Fruit fly (Drosophila melanogaster) whole organism, larva: Measurements from ENCODE around the gene btd.

ENCODE experiments used
- noc ChIP-seq: fragments of 200-800 bp; sonication (Bioruptor generic); optimal IDR thresholded peaks from 3 replicates; lab custom pipeline; 2019; ENCODE audit warnings: missing biosample characterization, mild to moderate bottlenecking, missing genetic modification characterization, moderate library complexity

Gene btd

dm6 chrX:9663666-9664065, 30.3 kb upstream of the btd start:
- TF ChIP-seq noc (tag; lab: Kevin White, UChicago): no peak

dm6 chrX:9664426-9664825, 29.6 kb upstream of the btd start:
- peak; percentile 83 for TF ChIP-seq noc (tag; lab: Kevin White, UChicago)

dm6 chrX:9666465-9666864, 27.5 kb upstream of the btd start:
- no peak for TF ChIP-seq noc (tag; lab: Kevin White, UChicago)

- no peak for TF ChIP-seq noc (tag; lab: Kevin White, UChicago)
These were observed 19.1 kb upstream of the btd start for dm6 chrX:9674912-9675311.

- TF ChIP-seq noc (tag; lab: Kevin White, UChicago): no peak
These were observed 9.8 kb upstream of the btd start for dm6 chrX:9684158-9684557.

dm6 chrX:9684697-9685567, 9.1 kb upstream of the btd start:
- no peak for TF ChIP-seq noc (tag; lab: Kevin White, UChicago)

- peak; percentile 74 for TF ChIP-seq noc (tag; lab: Kevin White, UChicago)
These were observed 8.2 kb upstream of the btd start for dm6 chrX:9685568-9686413.

dm6 chrX:9686546-9687219, 7.3 kb upstream of the btd start, which contains the start of gene nej:
TSS of gene nej (minus strand) at chrX:9687066.
- TF ChIP-seq noc (tag; lab: Kevin White, UChicago): no peak

dm6 chrX:9687623-9688022, 6.4 kb upstream of the btd start:
- TF ChIP-seq noc (tag; lab: Kevin White, UChicago): peak; percentile 89

- TF ChIP-seq noc (tag; lab: Kevin White, UChicago): no peak
These were observed 4.9 kb upstream of the btd start for dm6 chrX:9689129-9689528.

- TF ChIP-seq noc (tag; lab: Kevin White, UChicago): no peak
These were observed 1.5 kb upstream of the btd start for dm6 chrX:9692297-9693013.

dm6 chrX:9694652-9695051, 666 bp downstream of the btd start:
- TF ChIP-seq noc (tag; lab: Kevin White, UChicago): no peak

dm6 chrX:9707820-9708487, 14.0 kb downstream of the btd start:
- TF ChIP-seq noc (tag; lab: Kevin White, UChicago): no peak

- no peak for TF ChIP-seq noc (tag; lab: Kevin White, UChicago)
These were observed 33.3 kb downstream of the btd start for dm6 chrX:9727309-9727708.
